Worm (Caenorhabditis elegans): Measurements from ENCODE around the gene Y66A7A.4.

DNA sequence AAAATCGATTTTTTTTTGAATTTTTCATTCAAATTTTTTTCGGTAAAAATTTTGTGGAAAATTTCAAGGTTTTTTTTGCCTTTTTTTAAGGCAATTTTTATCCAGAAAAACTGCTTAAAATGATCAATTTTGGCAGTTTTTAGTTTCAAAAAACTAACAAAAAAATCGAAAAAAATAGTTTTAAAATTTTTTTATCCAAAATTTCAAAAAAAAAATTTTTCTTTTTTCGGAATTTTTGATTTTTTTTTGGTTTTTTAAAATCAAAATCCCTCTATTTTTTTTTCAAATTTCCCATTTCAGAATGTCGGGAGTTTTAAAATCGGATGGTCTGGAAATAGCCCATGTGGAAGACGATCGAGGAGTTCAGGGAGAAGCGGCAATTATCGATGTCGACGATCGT is 38.5 kb upstream of the Y66A7A.4 start, which contains the start of gene Y66D12A.8:
- TF ChIP-seq pha-4 (tag; optimal IDR thresholded peaks at IDR 0.05) (no peak), nhr-76 (tag; optimal IDR thresholded peaks at IDR 0.05) (no peak)
